Fruit fly (Drosophila melanogaster) whole organism, embryonic: ENCODE results near the gene Moca-cyp.
A peak's percentile ranks its signal among the peaks of the same experiment; 100 is the strongest.

ENCODE experiments used
- Antp ChIP-seq: fragments of 200-800 bp; sonication (Bioruptor generic); optimal IDR thresholded peaks from 3 replicates; lab custom pipeline; 2016; ENCODE audit warnings: missing biosample characterization, missing genetic modification characterization
- CG10366 ChIP-seq: fragments of 200-800 bp; sonication (Bioruptor generic); IDR thresholded peaks from 2 replicates; pipeline ENCODE4 v1.3.6; 2022; ENCODE audit warnings: missing biosample characterization, missing genetic modification characterization
- CG10431 ChIP-seq: fragments of 200-800 bp; sonication (Bioruptor generic); optimal IDR thresholded peaks from 3 replicates; lab custom pipeline; 2018; ENCODE audit warnings: missing biosample characterization, mild to moderate bottlenecking, missing genetic modification characterization
- CG10565 ChIP-seq: fragments of 200-800 bp; sonication (Bioruptor generic); optimal IDR thresholded peaks from 3 replicates; lab custom pipeline; 2016; ENCODE audit warnings: missing biosample characterization, mild to moderate bottlenecking, missing genetic modification characterization
- CG11696 ChIP-seq: fragments of 200-800 bp; sonication (Bioruptor generic); IDR thresholded peaks from 2 replicates; pipeline ENCODE4 v1.3.6; 2022; ENCODE audit warnings: missing biosample characterization, missing genetic modification characterization
- CG12391 ChIP-seq: fragments of 200-800 bp; sonication (Bioruptor generic); optimal IDR thresholded peaks from 3 replicates; lab custom pipeline; 2018; ENCODE audit warnings: missing biosample characterization, mild to moderate bottlenecking, missing genetic modification characterization, moderate library complexity
- CG13424 ChIP-seq: fragments of 200-800 bp; sonication (Bioruptor generic); optimal IDR thresholded peaks from 2 replicates; lab custom pipeline; 2019; ENCODE audit warnings: missing biosample characterization, mild to moderate bottlenecking, missing genetic modification characterization, moderate library complexity
- CG14965 ChIP-seq: fragments of 200-800 bp; sonication (Bioruptor generic); optimal IDR thresholded peaks from 2 replicates; lab custom pipeline; 2016; ENCODE audit warnings: missing biosample characterization, missing genetic modification characterization, borderline replicate concordance
- CG16779 ChIP-seq: fragments of 200-800 bp; sonication (Bioruptor generic); IDR thresholded peaks from 2 replicates; pipeline ENCODE4 v1.3.6; 2022; ENCODE audit warnings: missing biosample characterization, missing genetic modification characterization
- CG17829 ChIP-seq: fragments of 200-800 bp; optimal IDR thresholded peaks from 2 replicates; lab custom pipeline; 2019; ENCODE audit warnings: missing biosample characterization, mild to moderate bottlenecking, missing genetic modification characterization, moderate library complexity
- CG1832 ChIP-seq: fragments of 200-800 bp; sonication (Bioruptor generic); optimal IDR thresholded peaks from 2 replicates; lab custom pipeline; 2017; ENCODE audit warnings: missing biosample characterization, mild to moderate bottlenecking, missing genetic modification characterization, inconsistent platforms
- CG2875 ChIP-seq: fragments of 200-800 bp; sonication (Bioruptor generic); optimal IDR thresholded peaks from 2 replicates; lab custom pipeline; 2017; ENCODE audit warnings: missing biosample characterization, mild to moderate bottlenecking, missing genetic modification characterization, missing genetic modification reagents
- CG31441 ChIP-seq: fragments of 200-800 bp; sonication (Bioruptor generic); IDR thresholded peaks from 2 replicates; pipeline ENCODE4 v1.3.6; 2022; ENCODE audit warnings: missing biosample characterization, missing genetic modification characterization
- CG3726 ChIP-seq: fragments of 200-800 bp; sonication (Bioruptor generic); IDR thresholded peaks from 3 replicates; pipeline ENCODE4, ENCODE4 v1.3.6; 2022; ENCODE audit warnings: missing biosample characterization, missing genetic modification characterization
- CG5180 ChIP-seq: fragments of 200-800 bp; sonication (Bioruptor generic); optimal IDR thresholded peaks from 3 replicates; lab custom pipeline; 2017; ENCODE audit warnings: missing biosample characterization, missing genetic modification characterization, mild to moderate bottlenecking, moderate library complexity, missing genetic modification reagents
- CG5245 ChIP-seq: fragments of 200-800 bp; sonication (Bioruptor generic); optimal IDR thresholded peaks from 3 replicates; lab custom pipeline; 2016; ENCODE audit warnings: missing biosample characterization, missing genetic modification characterization
- CG6683 ChIP-seq: fragments of 200-800 bp; sonication (Bioruptor generic); optimal IDR thresholded peaks from 2 replicates; lab custom pipeline; 2017; ENCODE audit warnings: missing biosample characterization, mild to moderate bottlenecking, missing genetic modification characterization, missing genetic modification reagents
- CG6689 ChIP-seq: fragments of 200-800 bp; sonication (Bioruptor generic); IDR thresholded peaks from 2 replicates; pipeline ENCODE4 v1.3.6; 2022; ENCODE audit warnings: missing biosample characterization, missing genetic modification characterization
- CG7357 ChIP-seq: fragments of 200-800 bp; sonication (Bioruptor generic); IDR thresholded peaks from 3 replicates; pipeline ENCODE4 v1.3.6; 2022; ENCODE audit warnings: missing biosample characterization, missing genetic modification characterization
- CG7556 ChIP-seq: fragments of 200-800 bp; sonication (Bioruptor generic); optimal IDR thresholded peaks from 2 replicates; lab custom pipeline; 2017; ENCODE audit warnings: missing biosample characterization, mild to moderate bottlenecking, missing genetic modification characterization
- CG8290 ChIP-seq, 3 experiments: fragments of 200-800 bp; sonication (Bioruptor generic); optimal IDR thresholded peaks; 2 replicates each; lab custom pipeline; 2016 to 2019; ENCODE audit warnings: missing biosample characterization in 3 of 3, missing genetic modification characterization in 3 of 3, mild to moderate bottlenecking in 2 of 3, moderate library complexity in 1 of 3
- CG8944 ChIP-seq: fragments of 200-800 bp; sonication (Bioruptor generic); optimal IDR thresholded peaks from 3 replicates; lab custom pipeline; 2016; ENCODE audit warnings: missing biosample characterization, missing genetic modification characterization
- CHES-1-like ChIP-seq: fragments of 200-800 bp; sonication (Bioruptor generic); optimal IDR thresholded peaks from 2 replicates; lab custom pipeline; 2016; ENCODE audit warnings: missing biosample characterization, missing genetic modification characterization
- Dbx ChIP-seq: fragments of 200-800 bp; sonication (Bioruptor generic); IDR thresholded peaks from 3 replicates; pipeline ENCODE4 v1.3.6; 2022; ENCODE audit warnings: missing biosample characterization, missing genetic modification characterization
- Doc2 ChIP-seq: fragments of 200-800 bp; sonication (Bioruptor generic); IDR thresholded peaks from 2 replicates; pipeline ENCODE4 v1.3.6; 2022; ENCODE audit warnings: missing biosample characterization, missing genetic modification characterization
- Drgx ChIP-seq: fragments of 200-800 bp; sonication (Bioruptor generic); IDR thresholded peaks from 2 replicates; pipeline ENCODE4 v1.3.6; 2022; ENCODE audit warnings: missing biosample characterization, missing genetic modification characterization
- Eip74EF ChIP-seq, 2 experiments: fragments of 200-800 bp in 1 of 2; fragments of >200 bp in 1 of 2; sonication (Bioruptor generic) in 1 of 2; optimal IDR thresholded peaks; 2 replicates each; lab custom pipeline; 2017 to 2019; ENCODE audit warnings: missing biosample characterization in 2 of 2, missing genetic modification characterization in 2 of 2, mild to moderate bottlenecking in 1 of 2, moderate library complexity in 1 of 2
- Ets65A ChIP-seq: fragments of 200-800 bp; sonication (Bioruptor generic); peaks from one replicate; lab custom pipeline; 2016; ENCODE audit warnings: missing biosample characterization, missing genetic modification characterization
- Ets97D ChIP-seq: fragments of 200-800 bp; sonication (Bioruptor generic); optimal IDR thresholded peaks from 3 replicates; lab custom pipeline; 2016; ENCODE audit warnings: missing biosample characterization, missing genetic modification characterization
- Fer3 ChIP-seq: fragments of 200-800 bp; sonication (Bioruptor generic); optimal IDR thresholded peaks from 2 replicates; lab custom pipeline; 2018; ENCODE audit warnings: missing biosample characterization, mild to moderate bottlenecking, missing genetic modification characterization, moderate library complexity
- H2.0 ChIP-seq: fragments of 200-800 bp; sonication (Bioruptor generic); IDR thresholded peaks from 2 replicates; pipeline ENCODE4 v1.3.6; 2022; ENCODE audit warnings: missing biosample characterization, missing genetic modification characterization
- Hr51 ChIP-seq, 2 experiments: fragments of 200-800 bp; sonication (Bioruptor generic); optimal IDR thresholded peaks; 2 replicates in 1 of 2; 3 replicates in 1 of 2; lab custom pipeline; 2016 to 2018; ENCODE audit warnings: missing biosample characterization in 2 of 2, missing genetic modification characterization in 2 of 2, mild to moderate bottlenecking in 1 of 2, moderate library complexity in 1 of 2
- Nf-YB ChIP-seq: fragments of 200-800 bp; sonication (Bioruptor generic); optimal IDR thresholded peaks from 3 replicates; lab custom pipeline; 2019; ENCODE audit warnings: missing biosample characterization, mild to moderate bottlenecking, missing genetic modification characterization, moderate library complexity
- Poxn ChIP-seq: fragments of 200-800 bp; sonication (Bioruptor generic); IDR thresholded peaks from 2 replicates; pipeline ENCODE4 v1.3.6; 2022; ENCODE audit warnings: missing biosample characterization, missing genetic modification characterization
- Sox102F ChIP-seq: fragments of 200-800 bp; sonication (Bioruptor generic); optimal IDR thresholded peaks from 2 replicates; lab custom pipeline; 2018; ENCODE audit warnings: missing biosample characterization, mild to moderate bottlenecking, missing genetic modification characterization, moderate library complexity
- Usf ChIP-seq: fragments of 200-800 bp; sonication (Bioruptor generic); optimal IDR thresholded peaks from 2 replicates; lab custom pipeline; 2017; ENCODE audit warnings: missing genotype, missing biosample characterization, missing genetic modification characterization
- Xbp1 ChIP-seq: fragments of 200-800 bp; sonication (Bioruptor generic); optimal IDR thresholded peaks from 3 replicates; lab custom pipeline; 2016; ENCODE audit warnings: missing biosample characterization, mild to moderate bottlenecking, missing genetic modification characterization
- ase ChIP-seq: fragments of 200-800 bp; sonication (Bioruptor generic); IDR thresholded peaks from 3 replicates; pipeline ENCODE4 v1.3.6; 2022; ENCODE audit warnings: missing biosample characterization, missing genetic modification characterization
- ash1 ChIP-seq: fragments of 200-800 bp; sonication (Bioruptor generic); optimal IDR thresholded peaks from 2 replicates; lab custom pipeline; 2018; ENCODE audit warnings: missing biosample characterization, mild to moderate bottlenecking, missing genetic modification characterization
- bsh ChIP-seq, 2 experiments: fragments of 200-800 bp; sonication (Bioruptor generic); optimal IDR thresholded peaks; 2 replicates each; lab custom pipeline; 2017 to 2018; ENCODE audit warnings: mild to moderate bottlenecking in 2 of 2, missing biosample characterization in 2 of 2, missing genetic modification characterization in 2 of 2, moderate library complexity in 1 of 2
- cg ChIP-seq: fragments of 200-800 bp; sonication (Bioruptor generic); optimal IDR thresholded peaks from 3 replicates; lab custom pipeline; 2019; ENCODE audit warnings: missing biosample characterization, mild to moderate bottlenecking, missing genetic modification characterization, moderate library complexity
- hkb ChIP-seq, 2 experiments: fragments of 200-800 bp in 1 of 2; fragments of >200 bp in 1 of 2; sonication (Bioruptor generic) in 1 of 2; IDR thresholded peaks in 1 of 2; optimal IDR thresholded peaks in 1 of 2; 2 replicates each; pipeline versions ENCODE4 v1.3.6 to Lab custom; 2017 to 2022; ENCODE audit warnings: missing biosample characterization in 1 of 2, missing genetic modification characterization in 1 of 2
- hth ChIP-seq: fragments of >200 bp; optimal IDR thresholded peaks from 2 replicates; lab custom pipeline; 2017; ENCODE audit warnings: inconsistent platforms
- jing ChIP-seq: fragments of 200-800 bp; sonication (Bioruptor generic); optimal IDR thresholded peaks from 2 replicates; lab custom pipeline; 2018; ENCODE audit warnings: missing biosample characterization, mild to moderate bottlenecking, missing genetic modification characterization
- kah ChIP-seq: fragments of 200-800 bp; sonication (Bioruptor generic); optimal IDR thresholded peaks from 2 replicates; lab custom pipeline; 2018; ENCODE audit warnings: missing biosample characterization, mild to moderate bottlenecking, missing genetic modification characterization
- lmd ChIP-seq: fragments of 200-800 bp; sonication (Bioruptor generic); IDR thresholded peaks from 2 replicates; pipeline ENCODE4 v1.3.6; 2022; ENCODE audit warnings: missing biosample characterization, missing genetic modification characterization
- pros ChIP-seq: fragments of 200-800 bp; sonication (Bioruptor generic); optimal IDR thresholded peaks from 3 replicates; lab custom pipeline; 2019; ENCODE audit warnings: missing biosample characterization, mild to moderate bottlenecking, missing genetic modification characterization, moderate library complexity
- usp ChIP-seq: fragments of >200 bp; optimal IDR thresholded peaks from 2 replicates; lab custom pipeline; 2017; ENCODE audit warnings: missing biosample characterization, missing genetic modification characterization
- vfl ChIP-seq: fragments of 200-800 bp; sonication (Bioruptor generic); optimal IDR thresholded peaks from 2 replicates; lab custom pipeline; 2016; ENCODE audit warnings: missing biosample characterization, missing genetic modification characterization
- vvl ChIP-seq: fragments of 200-800 bp; sonication (Bioruptor generic); IDR thresholded peaks from 2 replicates; pipeline ENCODE4 v1.3.6; 2022; ENCODE audit warnings: missing biosample characterization, missing genetic modification characterization
- wdn ChIP-seq: fragments of 200-800 bp; sonication (Bioruptor generic); IDR thresholded peaks from 2 replicates; pipeline ENCODE4 v1.3.6; 2022; ENCODE audit warnings: missing biosample characterization, missing genetic modification characterization

The Moca-cyp gene

dm6 chr3R:28327132-28327531 is 13.0 kb upstream of the Moca-cyp start (continued):
- TF ChIP-seq CG7357 (GFP tag; lab: Robert Waterston, UW) (no peak), CG5180 (GFP tag; lab: Kevin White, UChicago) (no peak), vvl (GFP tag; lab: Robert Waterston, UW) (no peak), Doc2 (GFP tag; lab: Robert Waterston, UW) (no peak), Ets97D (GFP tag; lab: Kevin White, UChicago) (no peak), Ets65A (GFP tag; lab: Kevin White, UChicago) (no peak), CG5245 (GFP tag; lab: Kevin White, UChicago) (peak; percentile 11), ase (GFP tag; lab: Robert Waterston, UW) (no peak), hth (lab: Kevin White, UChicago) (no peak), CG6689 (GFP tag; lab: Robert Waterston, UW) (no peak), Poxn (GFP tag; lab: Robert Waterston, UW) (no peak), wdn (GFP tag; lab: Robert Waterston, UW) (no peak), lmd (GFP tag; lab: Robert Waterston, UW) (no peak), Antp (GFP tag; lab: Kevin White, UChicago) (no peak), Eip74EF (GFP tag; optimal IDR thresholded peaks at IDR 0.05; lab: Kevin White, UChicago) (no peak), Hr51 (GFP tag; optimal IDR thresholded peaks at IDR 0.05; lab: Kevin White, UChicago) (peak in 1 of 2 experiments; percentile 69), vfl (GFP tag; lab: Kevin White, UChicago) (no peak), CG2875 (GFP tag; lab: Kevin White, UChicago) (no peak), CG16779 (GFP tag; lab: Robert Waterston, UW) (no peak), CG6683 (no peak), cg (GFP tag; lab: Kevin White, UChicago) (no peak), pros (no peak), CG1832 (GFP tag; lab: Kevin White, UChicago) (no peak), Drgx (GFP tag; lab: Robert Waterston, UW) (no peak), Sox102F (GFP tag; lab: Kevin White, UChicago) (peak; percentile 64), CG8290 (GFP tag; optimal IDR thresholded peaks at IDR 0.05; lab: Kevin White, UChicago) (no peak), CG8290 (tag; optimal IDR thresholded peaks at IDR 0.05; lab: Kevin White, UChicago) (no peak), Xbp1 (GFP tag; lab: Kevin White, UChicago) (peak; percentile 55), CG13424 (tag; lab: Kevin White, UChicago) (peak; percentile 38), CG14965 (GFP tag; lab: Kevin White, UChicago) (no peak), Usf (GFP tag; lab: Kevin White, UChicago) (no peak), CG10431 (GFP tag; lab: Kevin White, UChicago) (no peak), CG31441 (GFP tag; lab: Robert Waterston, UW) (no peak), CHES-1-like (no peak), CG7556 (peak; percentile 32), H2.0 (no peak), CG11696 (GFP tag; lab: Robert Waterston, UW) (no peak), kah (GFP tag; lab: Kevin White, UChicago) (no peak), CG3726 (GFP tag; lab: Robert Waterston, UW) (no peak), Dbx (no peak), CG8944 (GFP tag; lab: Kevin White, UChicago) (no peak), CG12391 (tag; lab: Kevin White, UChicago) (peak; percentile 49), hkb (optimal IDR thresholded peaks at IDR 0.05; lab: Kevin White, UChicago) (no peak), hkb (GFP tag; IDR thresholded peaks at IDR 0.05; lab: Robert Waterston, UW) (no peak), Nf-YB (GFP tag; lab: Kevin White, UChicago) (no peak), usp (no peak), ash1 (GFP tag; lab: Kevin White, UChicago) (no peak), bsh (GFP tag; optimal IDR thresholded peaks at IDR 0.05; lab: Kevin White, UChicago) (peak in 1 of 2 experiments; percentile 58), jing (GFP tag; lab: Kevin White, UChicago) (no peak), CG17829 (tag; lab: Kevin White, UChicago) (peak; percentile 29), CG10565 (GFP tag; lab: Kevin White, UChicago) (no peak), CG10366 (GFP tag; lab: Robert Waterston, UW) (no peak), Fer3 (tag; lab: Kevin White, UChicago) (no peak)
